Worm (Caenorhabditis elegans) whole organism, young adult: ENCODE data around the gene C03C10.5.

Source experiments
- B0261.1 ChIP-seq: sonication (generic microtip); optimal IDR thresholded peaks from 2 replicates; lab custom pipeline; 2016; ENCODE audit warnings: mild to moderate bottlenecking, missing genetic modification characterization, moderate library complexity, missing compliant biosample characterization
- C17E4.6 ChIP-seq: fragments of 200-800 bp; sonication (Bioruptor generic); IDR thresholded peaks from 2 replicates; pipeline ENCODE4 v1.3.6; 2022; ENCODE audit warnings: missing genetic modification reagents, missing genetic modification characterization, missing compliant biosample characterization
- D2030.7 ChIP-seq: fragments of 200-800 bp; sonication (Bioruptor generic); IDR thresholded peaks from 2 replicates; pipeline ENCODE4 v1.3.6; 2022; ENCODE audit warnings: missing genetic modification reagents, missing genetic modification characterization, missing compliant biosample characterization
- F22D6.2 ChIP-seq: sonication (generic microtip); optimal IDR thresholded peaks from 2 replicates; lab custom pipeline; 2016; ENCODE audit warnings: mild to moderate bottlenecking, missing genetic modification characterization, missing compliant biosample characterization
- F33H1.4 ChIP-seq: fragments of 200-800 bp; sonication (Bioruptor generic); IDR thresholded peaks from 2 replicates; pipeline ENCODE4 v1.3.6; 2022; ENCODE audit warnings: missing genetic modification reagents, missing genetic modification characterization, missing compliant biosample characterization
- F37B4.10 ChIP-seq: fragments of 200-800 bp; sonication (Bioruptor generic); IDR thresholded peaks from 2 replicates; pipeline ENCODE4 v1.3.6; 2022; ENCODE audit warnings: missing genetic modification characterization, missing compliant biosample characterization
- K12H6.12 ChIP-seq: fragments of 200-800 bp; sonication (Bioruptor generic); optimal IDR thresholded peaks from 2 replicates; lab custom pipeline; 2018; ENCODE audit warnings: mild to moderate bottlenecking, missing genetic modification characterization, missing compliant biosample characterization
- Y56A3A.18 ChIP-seq: fragments of 200-800 bp; sonication (Bioruptor generic); IDR thresholded peaks from 2 replicates; pipeline ENCODE4 v1.3.6; 2022; ENCODE audit warnings: missing genetic modification reagents, missing genetic modification characterization, missing compliant biosample characterization
- aptf-2 ChIP-seq: fragments of 200-800 bp; sonication (Bioruptor generic); conservative IDR thresholded peaks from 2 replicates; pipeline ENCODE4 v1.3.6; 2022; ENCODE audit warnings: missing genetic modification reagents, missing genetic modification characterization, missing compliant biosample characterization
- attf-3 ChIP-seq: fragments of 200-800 bp; sonication (Bioruptor generic); conservative IDR thresholded peaks from 2 replicates; pipeline ENCODE4 v1.3.6; 2022; ENCODE audit warnings: missing genetic modification reagents, missing genetic modification characterization, missing compliant biosample characterization
- attf-5 ChIP-seq: fragments of 200-800 bp; sonication (Bioruptor generic); optimal IDR thresholded peaks from 2 replicates; lab custom pipeline; 2018; ENCODE audit warnings: mild to moderate bottlenecking, missing genetic modification characterization, missing compliant biosample characterization
- attf-6 ChIP-seq: fragments of 200-800 bp; sonication (Bioruptor generic); IDR thresholded peaks from 2 replicates; pipeline ENCODE4 v1.3.6; 2022; ENCODE audit warnings: missing genetic modification reagents, missing genetic modification characterization, missing compliant biosample characterization
- bed-1 ChIP-seq: fragments of 200-800 bp; sonication (Bioruptor generic); IDR thresholded peaks from 2 replicates; pipeline ENCODE4 v1.3.6; 2022; ENCODE audit warnings: missing genetic modification reagents, missing genetic modification characterization, missing compliant biosample characterization
- cebp-1 ChIP-seq, 2 experiments: fragments of 200-800 bp in 1 of 2; sonication (Bioruptor generic) in 1 of 2; sonication (generic microtip) in 1 of 2; IDR thresholded peaks in 1 of 2; optimal IDR thresholded peaks in 1 of 2; 2 replicates each; pipeline versions ENCODE4 v1.3.6 to Lab custom; 2017 to 2022; ENCODE audit warnings: missing compliant biosample characterization in 2 of 2, missing genetic modification characterization in 2 of 2, mild to moderate bottlenecking in 1 of 2, missing genetic modification reagents in 1 of 2, moderate library complexity in 1 of 2
- cebp-2 ChIP-seq: fragments of 200-800 bp; sonication (Bioruptor generic); IDR thresholded peaks from 2 replicates; pipeline ENCODE4 v1.3.6; 2022; ENCODE audit warnings: missing genetic modification characterization, missing compliant biosample characterization
- egl-18 ChIP-seq: fragments of 200-800 bp; sonication (Bioruptor generic); IDR thresholded peaks from 2 replicates; pipeline ENCODE4 v1.3.6; 2022; ENCODE audit warnings: missing genetic modification reagents, missing genetic modification characterization, missing compliant biosample characterization
- ets-4 ChIP-seq: fragments of 200-800 bp; sonication (Bioruptor generic); optimal IDR thresholded peaks from 2 replicates; lab custom pipeline; 2018; ENCODE audit warnings: mild to moderate bottlenecking, missing genetic modification characterization, missing compliant biosample characterization
- fkh-3 ChIP-seq: sonication (generic microtip); optimal IDR thresholded peaks from 2 replicates; lab custom pipeline; 2016; ENCODE audit warnings: mild to moderate bottlenecking, missing genetic modification characterization, missing compliant biosample characterization
- him-1 ChIP-seq: sonication (generic microtip); optimal IDR thresholded peaks from 2 replicates; lab custom pipeline; 2016; ENCODE audit warnings: missing genotype, missing genetic modification reagents, missing genetic modification characterization, missing compliant biosample characterization
- hlh-26 ChIP-seq: fragments of 200-800 bp; sonication (Bioruptor generic); conservative IDR thresholded peaks from 2 replicates; pipeline ENCODE4 v1.3.6; 2022; ENCODE audit warnings: missing genetic modification reagents, missing genetic modification characterization, missing compliant biosample characterization
- hmg-1.2 ChIP-seq: fragments of 200-800 bp; sonication (Bioruptor generic); IDR thresholded peaks from 2 replicates; pipeline ENCODE4 v1.3.6; 2022; ENCODE audit warnings: missing genetic modification reagents, missing genetic modification characterization, missing compliant biosample characterization
- let-526 ChIP-seq: fragments of 200-800 bp; sonication (Bioruptor generic); IDR thresholded peaks from 2 replicates; pipeline ENCODE4 v1.3.6; 2022; ENCODE audit warnings: missing genetic modification reagents, missing genetic modification characterization, missing compliant biosample characterization
- lin-26 ChIP-seq: fragments of 200-800 bp; sonication (Bioruptor generic); IDR thresholded peaks from 2 replicates; pipeline ENCODE4 v1.3.6; 2022; ENCODE audit warnings: missing genetic modification reagents, missing genetic modification characterization, missing compliant biosample characterization
- lsy-27 ChIP-seq: sonication (generic microtip); optimal IDR thresholded peaks from 2 replicates; lab custom pipeline; 2017; ENCODE audit warnings: missing genetic modification characterization, mild to moderate bottlenecking, missing compliant biosample characterization, antibody characterized with exemption, missing genotype, borderline replicate concordance; ENCODE audit not compliant: insufficient read depth
- madf-3 ChIP-seq: fragments of 200-800 bp; sonication (Bioruptor generic); IDR thresholded peaks from 2 replicates; pipeline ENCODE4 v1.3.6; 2022; ENCODE audit warnings: missing genetic modification reagents, missing genetic modification characterization, missing compliant biosample characterization
- mcd-1 ChIP-seq: fragments of 200-800 bp; sonication (Bioruptor generic); IDR thresholded peaks from 2 replicates; pipeline ENCODE4 v1.3.6; 2022; ENCODE audit warnings: missing genetic modification reagents, missing genetic modification characterization, missing compliant biosample characterization
- nhr-179 ChIP-seq: sonication (generic microtip); optimal IDR thresholded peaks from 2 replicates; lab custom pipeline; 2016; ENCODE audit warnings: mild to moderate bottlenecking, missing genetic modification characterization, missing compliant biosample characterization
- pbrm-1 ChIP-seq: fragments of 200-800 bp; sonication (Bioruptor generic); IDR thresholded peaks from 2 replicates; pipeline ENCODE4 v1.3.6; 2022; ENCODE audit warnings: missing genetic modification reagents, missing genetic modification characterization, missing compliant biosample characterization
- rcor-1 ChIP-seq: fragments of 200-800 bp; sonication (Bioruptor generic); IDR thresholded peaks from 2 replicates; pipeline ENCODE4 v1.3.6; 2022; ENCODE audit warnings: missing genetic modification reagents, missing genetic modification characterization, missing compliant biosample characterization
- repo-1 ChIP-seq: sonication (generic microtip); optimal IDR thresholded peaks from 2 replicates; lab custom pipeline; 2017; ENCODE audit warnings: mild to moderate bottlenecking, missing genetic modification characterization, missing compliant biosample characterization
- rpc-1 ChIP-seq, 2 experiments: fragments of 150-350 bp in 1 of 2; sonication (generic microtip) in 1 of 2; optimal IDR thresholded peaks; 2 replicates each; lab custom pipeline; 2014 to 2018; ENCODE audit warnings: missing biosample characterization in 1 of 2, missing genetic modification characterization in 1 of 2, missing genetic modification reagents in 1 of 2, missing genotype in 1 of 2
- tbp1 ChIP-seq: fragments of 200-800 bp; sonication (Bioruptor generic); optimal IDR thresholded peaks from 2 replicates; lab custom pipeline; 2018; ENCODE audit warnings: mild to moderate bottlenecking, missing genetic modification characterization, missing compliant biosample characterization
- zfh-2 ChIP-seq: fragments of 200-800 bp; sonication (Bioruptor generic); conservative IDR thresholded peaks from 2 replicates; pipeline ENCODE4 v1.3.6; 2022; ENCODE audit warnings: missing genetic modification reagents, missing genetic modification characterization, missing compliant biosample characterization
- ztf-18 ChIP-seq: sonication (generic microtip); optimal IDR thresholded peaks from 2 replicates; lab custom pipeline; 2016; ENCODE audit warnings: missing genotype, mild to moderate bottlenecking, missing genetic modification characterization, missing compliant biosample characterization
- ztf-22 ChIP-seq: fragments of 200-800 bp; sonication (Bioruptor generic); optimal IDR thresholded peaks from 2 replicates; lab custom pipeline; 2018; ENCODE audit warnings: mild to moderate bottlenecking, missing genetic modification characterization, moderate library complexity, missing compliant biosample characterization
- ztf-25 ChIP-seq: fragments of 200-800 bp; sonication (Bioruptor generic); IDR thresholded peaks from 2 replicates; pipeline ENCODE4 v1.3.6; 2022; ENCODE audit warnings: missing genetic modification reagents, missing genetic modification characterization, missing compliant biosample characterization

The C03C10.5 gene

DNA sequence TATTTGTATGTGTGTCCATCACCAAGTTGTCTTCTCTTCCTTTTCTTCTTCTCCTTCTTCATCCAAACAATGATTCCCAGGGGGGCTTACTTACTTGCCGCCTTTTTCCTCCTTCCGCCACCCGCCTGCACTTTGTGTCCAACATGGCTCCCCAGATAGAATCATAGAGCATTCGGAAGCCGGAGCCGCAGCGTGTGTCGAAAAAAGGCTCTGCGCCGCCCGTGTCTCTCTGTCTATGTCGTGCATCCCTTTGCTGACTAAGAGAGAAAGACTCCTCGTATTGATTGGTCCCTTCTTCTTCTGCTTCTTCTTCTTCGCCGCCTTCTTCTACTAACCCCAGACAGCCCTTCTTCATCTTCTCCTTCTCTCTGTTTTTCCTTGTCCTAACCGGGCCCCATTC is 28.2 kb downstream of the C03C10.5 start:
- TF ChIP-seq attf-6 (GFP tag; lab: Robert Waterston, UW) = no peak
- TF ChIP-seq attf-3 (GFP tag; lab: Robert Waterston, UW) = 0 out of 2 replicates have a peak, but pooled peaks have one; percentile 16
- peak; percentile 1 for TF ChIP-seq ztf-18 (tag; lab: Kevin White, UChicago)
- 0 out of 2 replicates have a peak, but pooled peaks have one; percentile 38 for TF ChIP-seq mcd-1 (GFP tag; lab: Robert Waterston, UW)
- no peak for TF ChIP-seq lsy-27
- TF ChIP-seq let-526 (GFP tag; lab: Robert Waterston, UW) = no peak
- 0 out of 2 replicates have a peak, but pooled peaks have one; percentile 34 for TF ChIP-seq ztf-25 (GFP tag; lab: Robert Waterston, UW)
- TF ChIP-seq F37B4.10 (GFP tag; lab: Robert Waterston, UW) = no peak
- peak; percentile 13 for TF ChIP-seq attf-5 (GFP tag; lab: Kevin White, UChicago)
- no peak for TF ChIP-seq cebp-1 (GFP tag; IDR thresholded peaks at IDR 0.05; lab: Robert Waterston, UW)
- TF ChIP-seq cebp-1 (tag; optimal IDR thresholded peaks at IDR 0.05; lab: Kevin White, UChicago) = peak; percentile 38
- peak; percentile 33 for TF ChIP-seq K12H6.12
- TF ChIP-seq ztf-22 (GFP tag; lab: Kevin White, UChicago) = no peak
- peak; percentile 94 for TF ChIP-seq zfh-2 (GFP tag; lab: Robert Waterston, UW)
- TF ChIP-seq rcor-1 = no peak
- TF ChIP-seq B0261.1 (tag; lab: Kevin White, UChicago) = no peak

ce11 chrIII:4060856-4061383 is 31.0 kb downstream of the C03C10.5 start:
- 0 out of 2 replicates have a peak, but pooled peaks have one; percentile 20 for TF ChIP-seq zfh-2 (GFP tag; lab: Robert Waterston, UW)
- peak; percentile 37 for TF ChIP-seq rpc-1 (optimal IDR thresholded peaks at IDR 0.05; lab: Kevin White, UChicago)
- peak; percentile 65 for TF ChIP-seq rpc-1 (tag; optimal IDR thresholded peaks at IDR 0.05; lab: Kevin White, UChicago)
- peak; percentile 69 for TF ChIP-seq tbp1 (GFP tag; lab: Kevin White, UChicago)
- 0 out of 2 replicates have a peak, but pooled peaks have one; percentile 13 for TF ChIP-seq F33H1.4
- TF ChIP-seq lin-26 = peak; percentile 54; the same call in 1 of the 2 replicates
- peak; percentile 6 for TF ChIP-seq ztf-18 (tag; lab: Kevin White, UChicago)
- 0 out of 2 replicates have a peak, but pooled peaks have one; percentile 4 for TF ChIP-seq madf-3 (GFP tag; lab: Robert Waterston, UW)
- 0 out of 2 replicates have a peak, but pooled peaks have one; percentile 75 for TF ChIP-seq cebp-2 (GFP tag; lab: Robert Waterston, UW)
- TF ChIP-seq D2030.7 (GFP tag; lab: Robert Waterston, UW) = peak; percentile 43

ce11 chrIII:4060019-4060418 is 31.9 kb downstream of the C03C10.5 start, which contains the start of gene his-70:
his-70 (minus strand) TSS chrIII:4060119.
- TF ChIP-seq cebp-1 (GFP tag; IDR thresholded peaks at IDR 0.05; lab: Robert Waterston, UW) (no peak), cebp-1 (tag; optimal IDR thresholded peaks at IDR 0.05; lab: Kevin White, UChicago) (no peak), hmg-1.2 (no peak), nhr-179 (no peak), B0261.1 (tag; lab: Kevin White, UChicago) (no peak), aptf-2 (GFP tag; lab: Robert Waterston, UW) (no peak), F22D6.2 (tag; lab: Kevin White, UChicago) (no peak), attf-6 (GFP tag; lab: Robert Waterston, UW) (no peak), him-1 (tag; lab: Kevin White, UChicago) (no peak), bed-1 (GFP tag; lab: Robert Waterston, UW) (no peak), ets-4 (GFP tag; lab: Kevin White, UChicago) (no peak), attf-5 (GFP tag; lab: Kevin White, UChicago) (no peak), Y56A3A.18 (GFP tag; lab: Robert Waterston, UW) (no peak), rcor-1 (no peak), pbrm-1 (GFP tag; lab: Robert Waterston, UW) (no peak), hlh-26 (no peak), fkh-3 (tag; lab: Kevin White, UChicago) (no peak), C17E4.6 (GFP tag; lab: Robert Waterston, UW) (no peak), repo-1 (tag; lab: Kevin White, UChicago) (no peak), egl-18 (GFP tag; lab: Robert Waterston, UW) (no peak), lsy-27 (no peak)
